Worm (Caenorhabditis elegans) whole organism, L4/young adult: ENCODE data around the gene eri-9.

Experiments
- W03F9.2 ChIP-seq: fragments of 150-350 bp; optimal IDR thresholded peaks from 2 replicates; lab custom pipeline; 2014; ENCODE audit warnings: missing biosample characterization, missing genetic modification characterization
- dao-5 ChIP-seq: sonication (generic microtip); optimal IDR thresholded peaks from 2 replicates; lab custom pipeline; 2016; ENCODE audit warnings: missing genotype, missing genetic modification characterization, moderate library complexity, missing compliant biosample characterization
- him-1 ChIP-seq: sonication (generic microtip); optimal IDR thresholded peaks from 2 replicates; lab custom pipeline; 2016; ENCODE audit warnings: missing genotype, missing genetic modification reagents, missing genetic modification characterization, missing compliant biosample characterization

- no peak for TF ChIP-seq dao-5 (tag; lab: Kevin White, UChicago)
- TF ChIP-seq W03F9.2 (tag; lab: Kevin White, UChicago): no peak
- TF ChIP-seq him-1: no peak
Measured at ce11 chrIII:4920221-4920620, 12.0 kb upstream of the eri-9 start, which contains the start of gene ula-1.
